Worm (Caenorhabditis elegans) whole organism, L2 larva: Measurements from ENCODE around the gene srd-63.

Experiments
- F13H6.1 ChIP-seq: sonication (generic microtip); optimal IDR thresholded peaks from 2 replicates; lab custom pipeline; 2016; ENCODE audit warnings: missing genetic modification characterization, missing compliant biosample characterization
- R02D3.7 ChIP-seq: fragments of 150-350 bp; optimal IDR thresholded peaks from 2 replicates; lab custom pipeline; 2014; ENCODE audit warnings: missing biosample characterization, missing genetic modification characterization
- ama-1 ChIP-seq: fragments of 150-350 bp; optimal IDR thresholded peaks from 2 replicates; lab custom pipeline; 2018; ENCODE audit warnings: inconsistent platforms
- egl-27 ChIP-seq: sonication (generic microtip); optimal IDR thresholded peaks from 3 replicates; lab custom pipeline; 2017; ENCODE audit warnings: missing biosample characterization, missing genetic modification reagents, missing genetic modification characterization
- elt-1 ChIP-seq: fragments of 150-350 bp; optimal IDR thresholded peaks from 2 replicates; lab custom pipeline; 2014; ENCODE audit warnings: missing biosample characterization, missing genetic modification characterization
- elt-3 ChIP-seq: sonication (generic microtip); optimal IDR thresholded peaks from 2 replicates; lab custom pipeline; 2017; ENCODE audit warnings: missing biosample characterization, missing genetic modification characterization
- fos-1 ChIP-seq: fragments of 150-350 bp; optimal IDR thresholded peaks from 2 replicates; lab custom pipeline; 2014; ENCODE audit warnings: missing biosample characterization, missing genetic modification characterization
- gmeb-1 ChIP-seq: fragments of 150-350 bp; optimal IDR thresholded peaks from 2 replicates; lab custom pipeline; 2014; ENCODE audit warnings: missing biosample characterization, missing genetic modification characterization
- lsy-2 ChIP-seq, 2 experiments: fragments of 150-350 bp in 1 of 2; sonication (generic microtip) in 1 of 2; optimal IDR thresholded peaks; 2 replicates each; lab custom pipeline; 2014 to 2017; ENCODE audit warnings: missing biosample characterization in 2 of 2, missing genetic modification characterization in 2 of 2
- nhr-77 ChIP-seq: fragments of 150-350 bp; optimal IDR thresholded peaks from 2 replicates; lab custom pipeline; 2014; ENCODE audit warnings: missing biosample characterization, missing genetic modification characterization
- snpc-4 ChIP-seq: fragments of 150-350 bp; optimal IDR thresholded peaks from 2 replicates; lab custom pipeline; 2014; ENCODE audit warnings: missing biosample characterization, missing genetic modification characterization

DNA sequence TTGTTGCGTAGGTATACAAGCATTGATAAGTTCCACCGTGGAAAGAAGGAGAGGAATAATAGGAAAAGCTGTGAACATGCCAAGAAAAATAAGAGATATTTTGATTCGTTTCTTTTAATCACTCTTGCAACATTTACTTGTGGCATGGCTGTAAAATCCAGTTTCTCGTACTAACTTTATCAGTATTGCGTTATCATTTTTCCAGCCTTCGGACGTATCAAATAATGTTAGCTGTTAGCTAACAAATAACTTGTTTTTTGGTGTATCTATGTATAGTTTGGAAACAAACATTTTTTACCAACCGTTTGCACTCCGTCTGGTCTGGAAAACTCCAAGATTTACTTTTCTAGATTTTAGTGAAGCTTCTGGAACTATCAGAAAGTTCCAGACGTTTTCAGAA lies 39.8 kb upstream of the srd-63 start, which contains the start of gene clec-234:
- no peak for TF ChIP-seq egl-27 (tag; lab: Kevin White, UChicago)
- no peak for TF ChIP-seq snpc-4 (tag; lab: Kevin White, UChicago)
- TF ChIP-seq F13H6.1 (tag; lab: Kevin White, UChicago), result no peak
- TF ChIP-seq lsy-2 (tag; optimal IDR thresholded peaks at IDR 0.05; lab: Kevin White, UChicago), result no peak
- TF ChIP-seq R02D3.7 (tag; lab: Kevin White, UChicago), result no peak
- TF ChIP-seq nhr-77 (tag; lab: Kevin White, UChicago), result no peak
- no peak for TF ChIP-seq elt-1 (tag; lab: Kevin White, UChicago)
- no peak for TF ChIP-seq gmeb-1 (tag; lab: Kevin White, UChicago)
- TF ChIP-seq fos-1 (tag; lab: Kevin White, UChicago), result no peak
- TF ChIP-seq elt-3, result no peak
- TF ChIP-seq ama-1, result no peak
